Worm (Caenorhabditis elegans): Measurements from ENCODE around the gene F46C8.8.

ce11 chrX:7547696-7548095 lies 6.5 kb downstream of the F46C8.8 start:
- TF ChIP-seq unc-62 (GFP tag; optimal IDR thresholded peaks at IDR 0.05) = no peak
- TF ChIP-seq ztf-11 (tag; optimal IDR thresholded peaks at IDR 0.05) = no peak
- TF ChIP-seq nhr-12 (tag; optimal IDR thresholded peaks at IDR 0.05) = no peak
- no peak for TF ChIP-seq unc-55 (GFP tag; optimal IDR thresholded peaks at IDR 0.05)
- no peak for TF ChIP-seq dmd-4 (tag; optimal IDR thresholded peaks at IDR 0.05)
- TF ChIP-seq ama-1 (optimal IDR thresholded peaks at IDR 0.05) = no peak
- no peak for TF ChIP-seq lin-11 (tag; optimal IDR thresholded peaks at IDR 0.05)
- no peak for TF ChIP-seq elt-1 (tag; optimal IDR thresholded peaks at IDR 0.05)
- TF ChIP-seq lsy-2 (tag; optimal IDR thresholded peaks at IDR 0.05) = no peak
- no peak for TF ChIP-seq C34F6.9 (tag; optimal IDR thresholded peaks at IDR 0.05)
- no peak for TF ChIP-seq unc-39 (tag; optimal IDR thresholded peaks at IDR 0.05)
- no peak for TF ChIP-seq nhr-25 (tag; optimal IDR thresholded peaks at IDR 0.05)
- TF ChIP-seq blmp-1 (tag; optimal IDR thresholded peaks at IDR 0.05; ENCODE audit: insufficient read depth) = no peak
- no peak for TF ChIP-seq snpc-4 (tag; optimal IDR thresholded peaks at IDR 0.05)

Measured in whole organism, L2 larva.